Worm (Caenorhabditis elegans): Measurements from ENCODE around the gene C17H12.8.

Gene C17H12.8

DNA sequence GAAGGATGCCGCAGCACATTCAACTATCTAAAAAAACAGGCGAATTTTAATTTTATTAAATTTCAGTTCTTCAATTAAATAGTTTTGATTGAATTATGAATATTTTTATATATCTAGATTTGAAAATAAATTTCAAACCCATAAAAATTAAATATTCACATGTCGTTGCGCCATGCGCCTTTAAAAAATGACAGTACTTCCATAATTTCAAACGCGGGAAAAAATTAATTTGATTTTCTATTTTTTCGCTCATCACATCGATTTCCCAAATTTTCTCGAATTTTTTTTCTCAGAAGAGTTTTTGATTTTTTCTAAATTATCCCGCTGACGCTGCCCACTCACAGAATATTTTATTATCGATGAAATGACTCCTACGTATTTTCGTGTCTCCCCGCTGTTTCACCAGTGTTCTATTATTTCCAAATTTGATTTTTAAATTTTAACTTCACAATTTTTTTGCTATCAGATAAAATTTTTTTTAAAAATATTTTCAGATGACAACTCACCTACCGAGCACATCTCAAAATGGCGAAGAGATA, 24.0 kb downstream of the C17H12.8 start, which contains the start of gene lip-1:
lip-1 (plus strand) TSS at position 489 of the 539 bp plus-strand sequence.
- TF ChIP-seq unc-3 (GFP tag; conservative IDR thresholded peaks at IDR 0.05) = no peak
- no peak for TF ChIP-seq unc-3 (tag; optimal IDR thresholded peaks at IDR 0.05)
- no peak for TF ChIP-seq ttx-3 (tag; optimal IDR thresholded peaks at IDR 0.05)
- TF ChIP-seq ceh-34 (tag; optimal IDR thresholded peaks at IDR 0.05) = no peak

DNA sequence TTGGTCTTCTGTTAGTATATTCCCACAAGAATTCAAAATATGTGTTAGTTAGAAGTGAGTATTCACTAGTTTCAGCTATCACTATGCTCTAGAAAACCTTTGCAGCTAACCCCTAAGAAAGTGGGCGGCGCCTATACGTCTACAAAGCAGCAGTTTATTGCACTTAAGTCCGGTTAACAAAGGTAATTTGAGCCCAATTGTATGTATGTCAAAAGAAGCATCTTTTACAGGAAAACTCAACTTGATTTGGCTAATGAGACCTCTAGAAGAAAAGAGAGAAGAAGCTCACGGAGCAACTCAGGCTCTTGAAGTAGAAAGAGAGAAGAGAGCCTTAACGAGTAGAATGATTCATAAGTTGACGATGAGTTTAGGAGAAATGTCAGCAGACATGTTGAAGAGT, 34.2 kb downstream of the C17H12.8 start:
- TF ChIP-seq fkh-10 (GFP tag; optimal IDR thresholded peaks at IDR 0.05) (no peak), hlh-15 (tag; optimal IDR thresholded peaks at IDR 0.05) (no peak), pros-1 (tag; optimal IDR thresholded peaks at IDR 0.05) (no peak), ceh-19 (GFP tag; optimal IDR thresholded peaks at IDR 0.05) (no peak), ceh-30 (tag; optimal IDR thresholded peaks at IDR 0.05) (no peak), madf-2 (tag; optimal IDR thresholded peaks at IDR 0.05) (no peak), lin-11 (tag; optimal IDR thresholded peaks at IDR 0.05) (no peak), unc-86 (tag; optimal IDR thresholded peaks at IDR 0.05) (no peak), ama-1 (optimal IDR thresholded peaks at IDR 0.05) (no peak), K02D7.2 (tag; optimal IDR thresholded peaks at IDR 0.05) (no peak), hlh-6 (tag; optimal IDR thresholded peaks at IDR 0.05) (no peak), pat-9 (tag; optimal IDR thresholded peaks at IDR 0.05) (no peak), hlh-30 (tag; optimal IDR thresholded peaks at IDR 0.05; ENCODE audit: insufficient read depth) (no peak)

DNA sequence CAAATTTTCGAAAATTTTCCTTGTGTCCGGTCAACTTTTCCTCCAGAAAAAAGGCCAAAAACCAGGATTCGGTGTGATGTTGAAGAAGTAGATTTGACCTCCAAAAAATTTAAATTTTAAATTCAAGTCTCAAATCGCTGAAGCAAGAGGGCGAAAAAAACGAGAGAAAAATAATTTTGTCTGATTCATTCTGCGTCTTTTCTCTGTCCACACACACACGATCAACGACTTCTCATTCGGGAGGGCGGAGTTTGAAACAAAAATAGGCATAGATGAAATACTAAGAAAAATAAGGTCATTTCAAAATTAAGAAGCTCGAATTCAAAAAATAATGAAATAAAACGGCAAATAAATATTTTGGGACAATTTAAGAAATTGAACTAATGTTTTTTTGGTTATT, 40.8 kb downstream of the C17H12.8 start, which contains the start of gene R13H7.2:
R13H7.2 (minus strand) TSS at position 101 of the 400 bp plus-strand sequence.
- TF ChIP-seq pha-2 (tag; optimal IDR thresholded peaks at IDR 0.05) (no peak), syd-9 (tag; optimal IDR thresholded peaks at IDR 0.05) (no peak), fkh-6 (tag; optimal IDR thresholded peaks at IDR 0.05) (no peak), C38D4.7 (GFP tag; optimal IDR thresholded peaks at IDR 0.05) (no peak), F13H6.1 (tag; optimal IDR thresholded peaks at IDR 0.05) (no peak), che-1 (tag; optimal IDR thresholded peaks at IDR 0.05) (no peak), ama-1 (optimal IDR thresholded peaks at IDR 0.05) (no peak), mec-3 (tag; optimal IDR thresholded peaks at IDR 0.05; ENCODE audit: borderline replicate concordance) (no peak), ref-2 (tag; optimal IDR thresholded peaks at IDR 0.05) (no peak), sox-4 (tag; optimal IDR thresholded peaks at IDR 0.05) (no peak), ceh-24 (tag; optimal IDR thresholded peaks at IDR 0.05) (no peak), dve-1 (tag; optimal IDR thresholded peaks at IDR 0.05) (no peak), hlh-15 (tag; optimal IDR thresholded peaks at IDR 0.05) (no peak), ceh-9 (tag; optimal IDR thresholded peaks at IDR 0.05) (no peak), ceh-22 (tag; optimal IDR thresholded peaks at IDR 0.05) (no peak), hlh-30 (tag; optimal IDR thresholded peaks at IDR 0.05; ENCODE audit: insufficient read depth) (no peak), pha-4 (tag; optimal IDR thresholded peaks at IDR 0.05) (no peak), ttx-3 (tag; optimal IDR thresholded peaks at IDR 0.05) (no peak), sox-2 (GFP tag; IDR thresholded peaks at IDR 0.05) (no peak)

DNA sequence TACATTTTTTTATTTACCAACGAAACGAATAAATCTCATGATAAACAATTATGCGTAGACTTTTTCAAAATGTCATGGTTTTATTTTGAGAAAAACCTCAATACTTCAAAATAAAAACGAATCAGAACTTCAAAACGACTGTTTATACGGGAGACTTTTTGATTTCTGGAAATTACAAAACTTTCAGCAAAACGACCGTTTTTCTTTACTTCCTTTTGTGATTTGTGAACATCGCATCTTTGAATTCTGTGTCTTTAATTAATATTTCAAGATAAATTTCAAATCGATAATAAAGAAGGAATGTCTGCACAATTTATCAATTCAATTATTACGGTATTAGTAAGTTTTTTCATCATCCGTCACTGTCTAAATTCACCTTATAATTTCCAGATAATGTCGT, 49.3 kb downstream of the C17H12.8 start, which contains the start of gene srx-20:
srx-20 (plus strand) TSS at position 301 of the 400 bp plus-strand sequence.
- TF ChIP-seq nhr-232 (tag; optimal IDR thresholded peaks at IDR 0.05) = no peak
- TF ChIP-seq che-1 (tag; optimal IDR thresholded peaks at IDR 0.05) = no peak
- no peak for TF ChIP-seq pros-1 (tag; optimal IDR thresholded peaks at IDR 0.05)
- TF ChIP-seq lin-11 (tag; optimal IDR thresholded peaks at IDR 0.05) = no peak
- no peak for TF ChIP-seq ceh-14 (tag; optimal IDR thresholded peaks at IDR 0.05)
- TF ChIP-seq unc-3 (GFP tag; conservative IDR thresholded peaks at IDR 0.05) = no peak
- TF ChIP-seq unc-3 (tag; optimal IDR thresholded peaks at IDR 0.05) = no peak

All from whole organism, late embryonic.